Worm (Caenorhabditis elegans) whole organism, L4 larva: ENCODE data around the gene M70.2.
"Not testable (repeated sequence)": the region's sequence is repeated elsewhere in the genome, so short reads cannot be mapped to it uniquely, and the experiment has no call there.

Experiments
- ceh-32 ChIP-seq: sonication (generic microtip); optimal IDR thresholded peaks from 2 replicates; lab custom pipeline; 2016; ENCODE audit warnings: mild to moderate bottlenecking, missing genetic modification characterization, missing compliant biosample characterization; ENCODE audit not compliant: poor library complexity
- ces-1 ChIP-seq: fragments of 150-350 bp; sonication (generic microtip); optimal IDR thresholded peaks from 4 replicates; lab custom pipeline; 2014; ENCODE audit warnings: missing biosample characterization, missing genetic modification reagents, missing genetic modification characterization
- cey-2 ChIP-seq: sonication (generic microtip); optimal IDR thresholded peaks from 3 replicates; lab custom pipeline; 2017; ENCODE audit warnings: missing genetic modification characterization, mild to moderate bottlenecking, missing compliant biosample characterization, antibody characterized with exemption, borderline replicate concordance; ENCODE audit not compliant: insufficient read depth
- daf-12 ChIP-seq: fragments of 150-350 bp; optimal IDR thresholded peaks from 2 replicates; lab custom pipeline; 2014; ENCODE audit warnings: missing biosample characterization, missing genetic modification reagents, missing genetic modification characterization
- dpl-1 ChIP-seq: fragments of 150-350 bp; optimal IDR thresholded peaks from 2 replicates; lab custom pipeline; 2014; ENCODE audit warnings: missing biosample characterization, missing genetic modification reagents, missing genetic modification characterization
- fkh-10 ChIP-seq: fragments of 150-350 bp; optimal IDR thresholded peaks from 2 replicates; lab custom pipeline; 2014; ENCODE audit warnings: missing biosample characterization, missing genetic modification reagents, missing genetic modification characterization
- nhr-237 ChIP-seq: sonication (generic microtip); optimal IDR thresholded peaks from 2 replicates; lab custom pipeline; 2017; ENCODE audit warnings: missing biosample characterization, missing genetic modification characterization
- nhr-28 ChIP-seq: fragments of 150-350 bp; optimal IDR thresholded peaks from 2 replicates; lab custom pipeline; 2014; ENCODE audit warnings: missing biosample characterization, missing genetic modification characterization
- ztf-11 ChIP-seq: fragments of 150-350 bp; optimal IDR thresholded peaks from 2 replicates; lab custom pipeline; 2014; ENCODE audit warnings: missing biosample characterization, missing genetic modification characterization

ce11 chrIV:2245565-2245964 is 2.7 kb downstream of the M70.2 start, which contains the start of gene M70.1:
- TF ChIP-seq nhr-28 (tag; lab: Kevin White, UChicago); ces-1 (GFP tag; lab: Kevin White, UChicago); fkh-10 (GFP tag; lab: Kevin White, UChicago); cey-2; nhr-237; ztf-11; ceh-32 (tag; lab: Kevin White, UChicago); daf-12 (tag; lab: Kevin White, UChicago); dpl-1 (GFP tag; lab: Kevin White, UChicago): not testable (repeated sequence)
